Fruit fly (Drosophila melanogaster): ENCODE results near the gene loj.

- TF ChIP-seq CG9139 (GFP tag; optimal IDR thresholded peaks at IDR 0.05) (no peak), acj6 (GFP tag; optimal IDR thresholded peaks at IDR 0.05) (no peak), spab (GFP tag; optimal IDR thresholded peaks at IDR 0.05) (no peak), Sox102F (GFP tag; optimal IDR thresholded peaks at IDR 0.05) (no peak), Smox (GFP tag; optimal IDR thresholded peaks at IDR 0.05) (no peak), fd85E (GFP tag; optimal IDR thresholded peaks at IDR 0.05) (no peak), Gug (GFP tag; IDR thresholded peaks at IDR 0.05) (no peak), svp (GFP tag) (no peak), Blimp-1 (GFP tag; optimal IDR thresholded peaks at IDR 0.05) (no peak)
These were observed 34.8 kb downstream of the loj start for dm6 chr3L:6129591-6129990.
